Worm (Caenorhabditis elegans) whole organism, young adult: ENCODE data around the gene rbm-7.
A peak's percentile ranks its signal among the peaks of the same experiment; 100 is the strongest.

ENCODE experiments used
- B0035.1 ChIP-seq: sonication (generic microtip); optimal IDR thresholded peaks from 2 replicates; lab custom pipeline; 2016; ENCODE audit warnings: missing genetic modification characterization, mild to moderate bottlenecking, missing compliant biosample characterization, missing genotype, missing genetic modification reagents
- B0261.1 ChIP-seq: sonication (generic microtip); optimal IDR thresholded peaks from 2 replicates; lab custom pipeline; 2016; ENCODE audit warnings: mild to moderate bottlenecking, missing genetic modification characterization, moderate library complexity, missing compliant biosample characterization
- F22D6.2 ChIP-seq: sonication (generic microtip); optimal IDR thresholded peaks from 2 replicates; lab custom pipeline; 2016; ENCODE audit warnings: mild to moderate bottlenecking, missing genetic modification characterization, missing compliant biosample characterization
- F49E8.2 ChIP-seq: sonication (generic microtip); optimal IDR thresholded peaks from 3 replicates; lab custom pipeline; 2017; ENCODE audit warnings: missing genetic modification characterization, mild to moderate bottlenecking, missing compliant biosample characterization, antibody characterized with exemption, moderate library complexity; ENCODE audit not compliant: insufficient read depth
- T26A5.8 ChIP-seq: sonication (generic microtip); optimal IDR thresholded peaks from 2 replicates; lab custom pipeline; 2016; ENCODE audit warnings: missing genetic modification characterization, missing compliant biosample characterization
- Y56A3A.18 ChIP-seq: fragments of 200-800 bp; sonication (Bioruptor generic); IDR thresholded peaks from 2 replicates; pipeline ENCODE4 v1.3.6; 2022; ENCODE audit warnings: missing genetic modification reagents, missing genetic modification characterization, missing compliant biosample characterization
- Y67H2A.10 ChIP-seq: fragments of 200-800 bp; sonication (Bioruptor generic); conservative IDR thresholded peaks from 2 replicates; pipeline ENCODE4 v1.3.6; 2022; ENCODE audit warnings: missing genetic modification reagents, missing genetic modification characterization, missing compliant biosample characterization
- Y79H2A.3 ChIP-seq: fragments of 200-800 bp; sonication (Bioruptor generic); conservative IDR thresholded peaks from 2 replicates; pipeline ENCODE4 v1.3.6; 2022; ENCODE audit warnings: missing genetic modification reagents, missing genetic modification characterization, missing compliant biosample characterization
- ZK185.1 ChIP-seq: sonication (generic microtip); optimal IDR thresholded peaks from 2 replicates; lab custom pipeline; 2016; ENCODE audit warnings: mild to moderate bottlenecking, missing genetic modification characterization, missing compliant biosample characterization; ENCODE audit not compliant: poor library complexity, severe bottlenecking
- atf-7 ChIP-seq: sonication (generic microtip); optimal IDR thresholded peaks from 2 replicates; lab custom pipeline; 2017; ENCODE audit warnings: mild to moderate bottlenecking, missing genetic modification characterization, missing compliant biosample characterization
- bed-1 ChIP-seq: fragments of 200-800 bp; sonication (Bioruptor generic); IDR thresholded peaks from 2 replicates; pipeline ENCODE4 v1.3.6; 2022; ENCODE audit warnings: missing genetic modification reagents, missing genetic modification characterization, missing compliant biosample characterization
- ceh-100 ChIP-seq: fragments of 200-800 bp; sonication (Bioruptor generic); IDR thresholded peaks from 2 replicates; pipeline ENCODE4 v1.3.6; 2022; ENCODE audit warnings: missing genetic modification reagents, missing genetic modification characterization, missing compliant biosample characterization
- ceh-27 ChIP-seq: fragments of 200-800 bp; sonication (Bioruptor generic); optimal IDR thresholded peaks from 2 replicates; lab custom pipeline; 2018; ENCODE audit warnings: mild to moderate bottlenecking, missing genetic modification characterization, moderate library complexity, missing compliant biosample characterization
- ceh-79 ChIP-seq: sonication (generic microtip); optimal IDR thresholded peaks from 2 replicates; lab custom pipeline; 2017; ENCODE audit warnings: mild to moderate bottlenecking, missing genetic modification characterization, missing compliant biosample characterization
- ceh-91 ChIP-seq: fragments of 200-800 bp; sonication (Bioruptor generic); IDR thresholded peaks from 2 replicates; pipeline ENCODE4 v1.3.6; 2022; ENCODE audit warnings: missing genetic modification reagents, missing genetic modification characterization, missing compliant biosample characterization
- chd-7 ChIP-seq: sonication (generic microtip); optimal IDR thresholded peaks from 2 replicates; lab custom pipeline; 2016; ENCODE audit warnings: mild to moderate bottlenecking, missing genetic modification characterization, moderate library complexity, missing compliant biosample characterization
- dpff-1 ChIP-seq: sonication (generic microtip); optimal IDR thresholded peaks from 2 replicates; lab custom pipeline; 2017; ENCODE audit warnings: mild to moderate bottlenecking, missing genetic modification characterization, missing compliant biosample characterization
- egrh-3 ChIP-seq: fragments of 200-800 bp; sonication (Bioruptor generic); IDR thresholded peaks from 2 replicates; pipeline ENCODE4 v1.3.6; 2022; ENCODE audit warnings: missing genetic modification reagents, missing genetic modification characterization, missing compliant biosample characterization
- ekl-4 ChIP-seq: fragments of 200-800 bp; sonication (Bioruptor generic); IDR thresholded peaks from 2 replicates; pipeline ENCODE4 v1.3.6; 2022; ENCODE audit warnings: missing genetic modification reagents, missing genetic modification characterization, missing compliant biosample characterization
- hlh-26 ChIP-seq: fragments of 200-800 bp; sonication (Bioruptor generic); conservative IDR thresholded peaks from 2 replicates; pipeline ENCODE4 v1.3.6; 2022; ENCODE audit warnings: missing genetic modification reagents, missing genetic modification characterization, missing compliant biosample characterization
- hmg-20 ChIP-seq: fragments of 200-800 bp; sonication (Bioruptor generic); IDR thresholded peaks from 2 replicates; pipeline ENCODE4 v1.3.6; 2022; ENCODE audit warnings: missing genetic modification reagents, missing genetic modification characterization, missing compliant biosample characterization
- hsf-1 ChIP-seq: fragments of 200-800 bp; sonication (Bioruptor generic); IDR thresholded peaks from 2 replicates; pipeline ENCODE4 v1.3.6; 2022; ENCODE audit warnings: missing genetic modification reagents, missing genetic modification characterization, missing compliant biosample characterization
- lin-26 ChIP-seq: fragments of 200-800 bp; sonication (Bioruptor generic); IDR thresholded peaks from 2 replicates; pipeline ENCODE4 v1.3.6; 2022; ENCODE audit warnings: missing genetic modification reagents, missing genetic modification characterization, missing compliant biosample characterization
- lin-35 ChIP-seq, 3 experiments: fragments of 150-350 bp in 2 of 3; sonication (generic microtip) in 1 of 3; optimal IDR thresholded peaks; 2 replicates each; lab custom pipeline; 2014 to 2018; ENCODE audit warnings: missing biosample characterization in 3 of 3, missing genetic modification characterization in 3 of 3, missing genetic modification reagents in 3 of 3
- lin-40 ChIP-seq: sonication (generic microtip); optimal IDR thresholded peaks from 2 replicates; lab custom pipeline; 2016; ENCODE audit warnings: missing genetic modification characterization, mild to moderate bottlenecking, missing compliant biosample characterization, missing genotype, missing genetic modification reagents
- lin-54 ChIP-seq: fragments of 200-800 bp; sonication (Bioruptor generic); optimal IDR thresholded peaks from 2 replicates; lab custom pipeline; 2018; ENCODE audit warnings: mild to moderate bottlenecking, missing genetic modification characterization, missing compliant biosample characterization
- lsy-27 ChIP-seq: sonication (generic microtip); optimal IDR thresholded peaks from 2 replicates; lab custom pipeline; 2017; ENCODE audit warnings: missing genetic modification characterization, mild to moderate bottlenecking, missing compliant biosample characterization, antibody characterized with exemption, missing genotype, borderline replicate concordance; ENCODE audit not compliant: insufficient read depth
- madf-3 ChIP-seq: fragments of 200-800 bp; sonication (Bioruptor generic); IDR thresholded peaks from 2 replicates; pipeline ENCODE4 v1.3.6; 2022; ENCODE audit warnings: missing genetic modification reagents, missing genetic modification characterization, missing compliant biosample characterization
- madf-6 ChIP-seq: fragments of 200-800 bp; sonication (Bioruptor generic); IDR thresholded peaks from 2 replicates; pipeline ENCODE4 v1.3.6; 2022; ENCODE audit warnings: missing genetic modification reagents, missing genetic modification characterization, missing compliant biosample characterization
- madf-8 ChIP-seq: fragments of 200-800 bp; sonication (Bioruptor generic); conservative IDR thresholded peaks from 2 replicates; pipeline ENCODE4 v1.3.6; 2022; ENCODE audit warnings: missing genetic modification reagents, missing genetic modification characterization, missing compliant biosample characterization
- nfya-1 ChIP-seq: sonication (generic microtip); optimal IDR thresholded peaks from 2 replicates; lab custom pipeline; 2017; ENCODE audit warnings: antibody characterized with exemption, missing compliant biosample characterization, missing genetic modification characterization, borderline replicate concordance; ENCODE audit not compliant: insufficient read depth
- nfya-2 ChIP-seq: fragments of 200-800 bp; sonication (Bioruptor generic); IDR thresholded peaks from 2 replicates; pipeline ENCODE4 v1.3.6; 2022; ENCODE audit warnings: missing genetic modification reagents, missing genetic modification characterization, missing compliant biosample characterization
- nfyb-1 ChIP-seq: fragments of 200-800 bp; sonication (Bioruptor generic); IDR thresholded peaks from 2 replicates; pipeline ENCODE4 v1.3.6; 2022; ENCODE audit warnings: missing genetic modification reagents, missing genetic modification characterization, missing compliant biosample characterization
- nhr-90 ChIP-seq: sonication (generic microtip); optimal IDR thresholded peaks from 2 replicates; lab custom pipeline; 2016; ENCODE audit warnings: missing genotype, mild to moderate bottlenecking, missing genetic modification characterization, missing compliant biosample characterization
- pbrm-1 ChIP-seq: fragments of 200-800 bp; sonication (Bioruptor generic); IDR thresholded peaks from 2 replicates; pipeline ENCODE4 v1.3.6; 2022; ENCODE audit warnings: missing genetic modification reagents, missing genetic modification characterization, missing compliant biosample characterization
- rcor-1 ChIP-seq: fragments of 200-800 bp; sonication (Bioruptor generic); IDR thresholded peaks from 2 replicates; pipeline ENCODE4 v1.3.6; 2022; ENCODE audit warnings: missing genetic modification reagents, missing genetic modification characterization, missing compliant biosample characterization
- repo-1 ChIP-seq: sonication (generic microtip); optimal IDR thresholded peaks from 2 replicates; lab custom pipeline; 2017; ENCODE audit warnings: mild to moderate bottlenecking, missing genetic modification characterization, missing compliant biosample characterization
- rpc-1 ChIP-seq, 2 experiments: fragments of 150-350 bp in 1 of 2; sonication (generic microtip) in 1 of 2; optimal IDR thresholded peaks; 2 replicates each; lab custom pipeline; 2014 to 2018; ENCODE audit warnings: missing biosample characterization in 1 of 2, missing genetic modification characterization in 1 of 2, missing genetic modification reagents in 1 of 2, missing genotype in 1 of 2
- sdz-38 ChIP-seq: sonication (generic microtip); optimal IDR thresholded peaks from 2 replicates; lab custom pipeline; 2016; ENCODE audit warnings: missing genotype, missing genetic modification characterization, missing compliant biosample characterization
- snpc-1.1 ChIP-seq: sonication (generic microtip); optimal IDR thresholded peaks from 2 replicates; lab custom pipeline; 2017; ENCODE audit warnings: missing genetic modification characterization, mild to moderate bottlenecking, missing compliant biosample characterization, antibody characterized with exemption, moderate library complexity, missing genotype, missing genetic modification reagents; ENCODE audit not compliant: insufficient read depth
- snpc-4 ChIP-seq, 5 experiments: fragments of 150-350 bp in 1 of 5; sonication (generic microtip) in 4 of 5; optimal IDR thresholded peaks; 2 replicates each; lab custom pipeline; 2014 to 2018; ENCODE audit warnings: missing genetic modification characterization in 5 of 5, missing biosample characterization in 3 of 5, antibody characterized with exemption in 2 of 5, mild to moderate bottlenecking in 2 of 5, missing compliant biosample characterization in 2 of 5, missing genotype in 2 of 5, moderate library complexity in 2 of 5, missing genetic modification reagents in 1 of 5
- tbx-9 ChIP-seq: sonication (generic microtip); optimal IDR thresholded peaks from 2 replicates; lab custom pipeline; 2016; ENCODE audit warnings: borderline replicate concordance, missing genetic modification characterization, inconsistent platforms, missing compliant biosample characterization
- unc-62 ChIP-seq: fragments of 150-350 bp; optimal IDR thresholded peaks from 2 replicates; lab custom pipeline; 2014; ENCODE audit warnings: missing biosample characterization, missing genetic modification reagents, missing genetic modification characterization
- ztf-22 ChIP-seq: fragments of 200-800 bp; sonication (Bioruptor generic); optimal IDR thresholded peaks from 2 replicates; lab custom pipeline; 2018; ENCODE audit warnings: mild to moderate bottlenecking, missing genetic modification characterization, moderate library complexity, missing compliant biosample characterization
- ztf-28 ChIP-seq: fragments of 200-800 bp; sonication (Bioruptor generic); IDR thresholded peaks from 2 replicates; pipeline ENCODE4 v1.3.6; 2022; ENCODE audit warnings: missing genetic modification reagents, missing genetic modification characterization, missing compliant biosample characterization

rbm-7 gene

ce11 chrIII:12904987-12905541 lies 26.6 kb downstream of the rbm-7 start, which contains the start of gene cox-5A (continued):
- peak; percentile 88 for TF ChIP-seq Y79H2A.3 (GFP tag; lab: Robert Waterston, UW)
- peak; percentile 99 for TF ChIP-seq ekl-4 (GFP tag; lab: Robert Waterston, UW)
- peak; percentile 78 to 99 (median 94) for TF ChIP-seq lin-35 (GFP tag; optimal IDR thresholded peaks at IDR 0.05; lab: Kevin White, UChicago)
- peak; percentile 85; the same call in 1 of the 2 replicates for TF ChIP-seq nfya-2 (GFP tag; lab: Robert Waterston, UW)
- TF ChIP-seq lin-40 (tag; lab: Kevin White, UChicago), result peak; percentile 99
- peak; percentile 38 for TF ChIP-seq rpc-1 (optimal IDR thresholded peaks at IDR 0.05; lab: Kevin White, UChicago)
- no peak for TF ChIP-seq rpc-1 (tag; optimal IDR thresholded peaks at IDR 0.05; lab: Kevin White, UChicago)
- peak; percentile 85 for TF ChIP-seq snpc-4 (GFP tag; optimal IDR thresholded peaks at IDR 0.05; lab: Kevin White, UChicago)
- TF ChIP-seq snpc-4 (tag; optimal IDR thresholded peaks at IDR 0.05; lab: Kevin White, UChicago), result peak; percentile 91 to 94 (median 94)
- peak; percentile 86 for TF ChIP-seq hsf-1 (GFP tag; lab: Robert Waterston, UW)
- TF ChIP-seq ztf-28, result peak; percentile 74
- TF ChIP-seq lin-54 (GFP tag; lab: Kevin White, UChicago), result peak; percentile 100
- no peak for TF ChIP-seq hlh-26
- peak; percentile 99 for TF ChIP-seq pbrm-1 (GFP tag; lab: Robert Waterston, UW)
- peak; percentile 98 for TF ChIP-seq rcor-1 (GFP tag; lab: Robert Waterston, UW)
- TF ChIP-seq Y67H2A.10 (GFP tag; lab: Robert Waterston, UW), result peak; percentile 90
- TF ChIP-seq F22D6.2 (tag; lab: Kevin White, UChicago), result peak; percentile 93
- peak; percentile 76 for TF ChIP-seq ztf-22
- peak; percentile 90 for TF ChIP-seq snpc-1.1
- TF ChIP-seq B0261.1 (tag; lab: Kevin White, UChicago), result peak; percentile 26
- TF ChIP-seq madf-3 (GFP tag; lab: Robert Waterston, UW), result peak; percentile 97
- TF ChIP-seq repo-1 (tag; lab: Kevin White, UChicago), result peak; percentile 99
- TF ChIP-seq ceh-27 (GFP tag; lab: Kevin White, UChicago), result peak; percentile 99
- TF ChIP-seq madf-6, result peak; percentile 97
- TF ChIP-seq egrh-3 (GFP tag; lab: Robert Waterston, UW), result peak; percentile 66; the same call in 1 of the 2 replicates
- TF ChIP-seq nhr-90, result peak; percentile 79
- TF ChIP-seq lsy-27 (tag; lab: Kevin White, UChicago), result no peak
- peak; percentile 98 for TF ChIP-seq ZK185.1 (tag; lab: Kevin White, UChicago)
- TF ChIP-seq bed-1 (GFP tag; lab: Robert Waterston, UW), result no peak
- peak; percentile 71 for TF ChIP-seq T26A5.8 (tag; lab: Kevin White, UChicago)
- TF ChIP-seq atf-7 (tag; lab: Kevin White, UChicago), result peak; percentile 97
- peak; percentile 93 for TF ChIP-seq B0035.1 (tag; lab: Kevin White, UChicago)
- peak; percentile 92 for TF ChIP-seq dpff-1
- peak; percentile 93 for TF ChIP-seq F49E8.2 (tag; lab: Kevin White, UChicago)
- peak; percentile 92 for TF ChIP-seq ceh-100 (GFP tag; lab: Robert Waterston, UW)
- no peak for TF ChIP-seq nfya-1
- no peak for TF ChIP-seq sdz-38
- TF ChIP-seq hmg-20 (GFP tag; lab: Robert Waterston, UW), result peak; percentile 95
- TF ChIP-seq unc-62 (GFP tag; lab: Kevin White, UChicago), result peak; percentile 68
- peak; percentile 87 for TF ChIP-seq madf-8 (GFP tag; lab: Robert Waterston, UW)
- peak; percentile 72; the same call in 1 of the 2 replicates for TF ChIP-seq lin-26 (GFP tag; lab: Robert Waterston, UW)
- no peak for TF ChIP-seq tbx-9 (tag; lab: Kevin White, UChicago)
- peak; percentile 94 for TF ChIP-seq Y56A3A.18 (GFP tag; lab: Robert Waterston, UW)
- TF ChIP-seq ceh-91 (GFP tag; lab: Robert Waterston, UW), result peak; percentile 90
- TF ChIP-seq nfyb-1, result peak; percentile 99
- peak; percentile 98 for TF ChIP-seq chd-7 (tag; lab: Kevin White, UChicago)
- peak; percentile 87 for TF ChIP-seq ceh-79 (tag; lab: Kevin White, UChicago)
